Fruit fly (Drosophila melanogaster) Kc167 (cell line): ENCODE results near the gene CG17327.

Experiments
- Sin3A ChIP-seq: fragments of >200 bp; optimal IDR thresholded peaks from 2 replicates; lab custom pipeline; 2018; ENCODE audit warnings: missing external identifiers
- h ChIP-seq: fragments of >200 bp; optimal IDR thresholded peaks from 3 replicates; lab custom pipeline; 2018; ENCODE audit warnings: missing external identifiers
- insv ChIP-seq: fragments of >200 bp; optimal IDR thresholded peaks from 3 replicates; lab custom pipeline; 2018; ENCODE audit warnings: missing external identifiers
- psq ChIP-seq: fragments of >200 bp; optimal IDR thresholded peaks from 2 replicates; lab custom pipeline; 2017; ENCODE audit warnings: missing external identifiers
- ttk ChIP-seq: sonication (Bioruptor generic); optimal IDR thresholded peaks from 2 replicates; lab custom pipeline; 2017; ENCODE audit warnings: missing external identifiers

dm6 chr3R:12993018-12993417 lies 4.5 kb downstream of the CG17327 start, which contains the start of gene yellow-f:
- TF ChIP-seq psq (lab: Kevin White, UChicago) (no peak), Sin3A (lab: Kevin White, UChicago) (no peak), ttk (lab: Kevin White, UChicago) (no peak), insv (lab: Kevin White, UChicago) (no peak), h (lab: Kevin White, UChicago) (no peak)
